Fruit fly (Drosophila melanogaster) whole organism, pupa: ENCODE measurements around the gene CG32196.

Source experiments
- CG10348 ChIP-seq: fragments of 200-800 bp; sonication (Bioruptor generic); IDR thresholded peaks from 2 replicates; pipeline ENCODE4 v1.3.6; 2022; ENCODE audit warnings: missing biosample characterization, missing genetic modification characterization
- CG12605 ChIP-seq: fragments of 200-800 bp; sonication (Bioruptor generic); IDR thresholded peaks from 2 replicates; pipeline ENCODE4 v1.3.6; 2022; ENCODE audit warnings: missing biosample characterization, missing genetic modification characterization
- CG13204 ChIP-seq: fragments of 200-800 bp; sonication (Bioruptor generic); optimal IDR thresholded peaks from 2 replicates; lab custom pipeline; 2018; ENCODE audit warnings: missing biosample characterization, mild to moderate bottlenecking, missing genetic modification characterization, moderate library complexity
- CG14655 ChIP-seq: fragments of 200-800 bp; sonication (Bioruptor generic); optimal IDR thresholded peaks from 3 replicates; lab custom pipeline; 2017; ENCODE audit warnings: mild to moderate bottlenecking, missing biosample characterization, missing genetic modification reagents, missing genetic modification characterization
- CG15710 ChIP-seq: fragments of 200-800 bp; sonication (Bioruptor generic); optimal IDR thresholded peaks from 2 replicates; lab custom pipeline; 2018; ENCODE audit warnings: missing biosample characterization, mild to moderate bottlenecking, missing genetic modification characterization, moderate library complexity
- CG17806 ChIP-seq: fragments of 200-800 bp; sonication (Bioruptor generic); optimal IDR thresholded peaks from 2 replicates; lab custom pipeline; 2018; ENCODE audit warnings: missing biosample characterization, mild to moderate bottlenecking, missing genetic modification characterization, moderate library complexity
- CG32121 ChIP-seq: fragments of 200-800 bp; sonication (Bioruptor generic); IDR thresholded peaks from 2 replicates; pipeline ENCODE4 v1.3.6; 2022; ENCODE audit warnings: missing biosample characterization, missing genetic modification characterization
- CG34367 ChIP-seq: fragments of 200-800 bp; sonication (Bioruptor generic); optimal IDR thresholded peaks from 2 replicates; lab custom pipeline; 2018; ENCODE audit warnings: missing biosample characterization, mild to moderate bottlenecking, missing genetic modification characterization
- CG4496 ChIP-seq: fragments of 200-800 bp; sonication (Bioruptor generic); IDR thresholded peaks from 3 replicates; pipeline ENCODE4 v1.3.6; 2022; ENCODE audit warnings: missing biosample characterization, missing genetic modification characterization
- CG8159 ChIP-seq: fragments of 200-800 bp; sonication (Bioruptor generic); optimal IDR thresholded peaks from 3 replicates; lab custom pipeline; 2018; ENCODE audit warnings: missing biosample characterization, mild to moderate bottlenecking, missing genetic modification characterization, moderate library complexity
- CG8301 ChIP-seq: fragments of 200-800 bp; sonication (Bioruptor generic); optimal IDR thresholded peaks from 2 replicates; lab custom pipeline; 2018; ENCODE audit warnings: missing biosample characterization, mild to moderate bottlenecking, missing genetic modification characterization
- CG9948 ChIP-seq: fragments of 200-800 bp; sonication (Bioruptor generic); optimal IDR thresholded peaks from 2 replicates; lab custom pipeline; 2018; ENCODE audit warnings: missing biosample characterization, mild to moderate bottlenecking, missing genetic modification characterization, moderate library complexity
- D1 ChIP-seq: fragments of 200-800 bp; sonication (Bioruptor generic); optimal IDR thresholded peaks from 2 replicates; lab custom pipeline; 2018; ENCODE audit warnings: missing biosample characterization, mild to moderate bottlenecking, missing genetic modification characterization, moderate library complexity
- EcR ChIP-seq: fragments of 200-800 bp; sonication (Bioruptor generic); optimal IDR thresholded peaks from 3 replicates; lab custom pipeline; 2019; ENCODE audit warnings: missing biosample characterization, missing genetic modification characterization, mild to moderate bottlenecking, moderate library complexity, missing genetic modification reagents
- Ets98B ChIP-seq: fragments of 200-800 bp; sonication (Bioruptor generic); IDR thresholded peaks from 2 replicates; pipeline ENCODE4 v1.3.6; 2022; ENCODE audit warnings: missing biosample characterization, missing genetic modification characterization
- Pif1A ChIP-seq: fragments of 200-800 bp; sonication (Bioruptor generic); optimal IDR thresholded peaks from 3 replicates; lab custom pipeline; 2016; ENCODE audit warnings: missing biosample characterization, missing genetic modification characterization
- Pif1B ChIP-seq: fragments of 200-800 bp; sonication (Bioruptor generic); optimal IDR thresholded peaks from 3 replicates; lab custom pipeline; 2016; ENCODE audit warnings: missing biosample characterization, missing genetic modification characterization
- Snoo ChIP-seq: fragments of 200-800 bp; sonication (Bioruptor generic); optimal IDR thresholded peaks from 3 replicates; lab custom pipeline; 2017; ENCODE audit warnings: missing biosample characterization, mild to moderate bottlenecking, missing genetic modification characterization, inconsistent platforms
- fd96Ca ChIP-seq: fragments of 200-800 bp; sonication (Bioruptor generic); IDR thresholded peaks from 3 replicates; pipeline ENCODE4 v1.3.6; 2022; ENCODE audit warnings: missing biosample characterization, missing genetic modification characterization
- gl ChIP-seq: fragments of 200-800 bp; sonication (Bioruptor generic); optimal IDR thresholded peaks from 2 replicates; lab custom pipeline; 2018; ENCODE audit warnings: missing biosample characterization, mild to moderate bottlenecking, missing genetic modification characterization
- rn ChIP-seq: fragments of 200-800 bp; sonication (Bioruptor generic); IDR thresholded peaks from 2 replicates; pipeline ENCODE4 v1.3.6; 2022; ENCODE audit warnings: missing biosample characterization, missing genetic modification characterization

The CG32196 gene

DNA sequence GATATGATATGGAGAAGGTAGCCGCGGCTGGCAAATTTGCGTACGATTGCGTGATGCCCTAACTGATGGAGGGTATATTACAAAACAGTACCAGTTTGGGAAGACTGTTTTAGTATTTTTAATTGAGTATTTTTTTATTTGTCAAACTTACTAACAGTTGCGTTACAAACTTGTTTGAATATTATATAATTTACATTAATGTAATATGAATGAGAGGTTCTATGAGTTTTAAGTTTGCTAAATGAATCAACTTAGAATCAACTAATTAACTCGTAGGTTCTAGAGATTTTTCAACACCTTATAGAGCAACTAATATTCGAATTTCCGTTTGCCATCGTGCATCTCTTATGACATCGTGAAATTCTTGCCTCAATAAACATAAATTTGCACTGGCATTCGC lies 11.1 kb downstream of the CG32196 start:
- TF ChIP-seq CG4496 (GFP tag; lab: Robert Waterston, UW) (no peak), CG17806 (tag; lab: Kevin White, UChicago) (no peak), CG8159 (tag; lab: Kevin White, UChicago) (no peak), CG34367 (tag; lab: Kevin White, UChicago) (no peak), CG32121 (GFP tag; lab: Robert Waterston, UW) (no peak), CG10348 (no peak), Snoo (tag; lab: Kevin White, UChicago) (no peak), CG12605 (no peak), gl (tag; lab: Kevin White, UChicago) (no peak), D1 (tag; lab: Kevin White, UChicago) (no peak), Pif1A (GFP tag; lab: Kevin White, UChicago) (no peak), CG15710 (no peak), EcR (GFP tag; lab: Kevin White, UChicago) (no peak), CG14655 (no peak), CG13204 (no peak), Pif1B (GFP tag; lab: Kevin White, UChicago) (no peak), CG9948 (no peak), fd96Ca (GFP tag; lab: Robert Waterston, UW) (no peak), rn (GFP tag; lab: Robert Waterston, UW) (no peak)

DNA sequence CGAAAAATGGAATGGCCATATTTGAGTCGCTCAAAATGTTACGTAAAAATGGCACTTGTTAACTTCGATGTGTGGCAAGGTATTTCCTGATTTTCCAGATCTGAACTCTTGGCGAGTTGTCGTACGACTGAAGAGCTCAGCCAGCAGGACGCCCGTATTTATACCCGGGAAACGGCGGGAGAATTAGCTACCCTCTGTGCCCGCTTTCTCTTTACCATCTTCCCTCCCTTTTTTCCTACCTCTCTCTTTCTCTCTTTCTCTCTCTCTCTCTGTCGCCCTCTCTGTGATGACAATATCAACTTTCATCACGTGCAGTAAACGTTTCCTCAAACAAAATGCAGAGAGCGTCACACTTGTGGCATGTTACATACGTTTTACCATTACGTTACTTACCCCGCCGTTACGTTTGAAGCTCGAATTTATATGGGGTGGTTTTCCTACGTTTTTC lies 21.0 kb downstream of the CG32196 start, which contains the start of gene skl:
TSS of gene skl (minus strand) at position 134 of the 448 bp plus-strand sequence.
- TF ChIP-seq Pif1B (GFP tag; lab: Kevin White, UChicago) (no peak), CG12605 (peak; percentile 54; the same call in 1 of the 2 replicates), CG9948 (no peak), CG8159 (tag; lab: Kevin White, UChicago) (no peak)
- TF ChIP-seq, all 21 proteins: peak for 1

DNA sequence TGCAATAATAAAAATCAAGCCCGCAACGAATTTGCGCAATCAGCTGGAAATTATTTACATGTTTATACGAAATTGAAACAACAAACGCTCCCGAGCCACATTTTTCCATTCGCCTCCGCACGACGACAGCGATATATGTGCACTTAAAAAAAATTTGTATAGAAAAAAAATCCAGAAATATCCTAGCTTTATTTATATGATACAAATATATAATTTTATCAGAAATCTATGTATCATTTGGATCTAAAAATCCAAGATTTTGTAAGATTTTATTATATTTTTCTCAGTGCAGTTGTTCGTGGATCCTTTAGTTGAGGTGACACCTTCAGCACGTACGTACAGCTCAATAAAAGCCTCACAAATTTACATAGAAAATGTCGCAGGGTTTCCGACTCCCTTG lies 30.2 kb downstream of the CG32196 start:
- TF ChIP-seq CG8159 (tag; lab: Kevin White, UChicago): peak; percentile 8
- TF ChIP-seq CG4496 (GFP tag; lab: Robert Waterston, UW): no peak
- TF ChIP-seq, all 21 proteins: peak for 1

DNA sequence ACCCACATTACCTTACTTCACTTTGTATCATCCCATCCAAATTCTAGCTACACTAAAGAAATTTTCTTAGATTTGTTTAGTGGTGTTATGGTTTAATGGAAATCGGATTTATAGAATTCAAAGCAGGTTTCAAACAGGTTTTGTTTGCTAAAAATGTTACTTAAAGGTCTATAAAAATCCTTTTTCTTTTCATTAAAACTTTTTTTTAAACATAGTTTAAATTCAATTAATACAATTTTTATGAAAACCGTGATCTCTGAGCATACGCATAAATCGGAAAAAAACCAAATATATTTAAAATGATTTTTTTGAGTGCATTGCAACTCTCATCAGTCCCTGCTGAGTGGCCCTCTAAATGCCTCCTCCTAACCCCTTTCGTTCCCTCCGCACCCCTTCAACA lies 35.5 kb downstream of the CG32196 start:
- TF ChIP-seq CG15710 (peak; percentile 23), CG14655 (peak; percentile 8), CG10348 (no peak), CG8159 (tag; lab: Kevin White, UChicago) (peak; percentile 1), CG17806 (tag; lab: Kevin White, UChicago) (peak; percentile 16), gl (tag; lab: Kevin White, UChicago) (no peak)

DNA sequence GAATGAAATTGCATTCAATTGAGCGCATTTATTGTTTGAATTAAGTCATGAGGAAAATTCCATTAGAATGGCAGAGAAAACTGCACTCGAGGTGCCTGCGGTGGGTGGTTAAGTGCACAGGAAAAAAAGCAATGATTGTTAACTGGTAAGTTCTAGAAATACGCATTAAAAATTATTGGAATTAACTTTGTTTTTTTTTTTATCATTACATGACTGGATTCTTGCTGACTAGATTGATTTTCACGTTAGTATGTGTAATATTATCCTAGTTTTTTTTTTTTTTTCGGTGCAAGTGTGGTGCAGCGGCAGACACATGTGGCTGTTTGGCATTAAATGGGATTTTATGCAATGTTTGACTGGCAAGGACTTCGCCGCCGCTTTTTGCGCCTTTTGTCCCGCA lies 37.8 kb downstream of the CG32196 start:
- TF ChIP-seq CG15710 (no peak), CG8159 (tag; lab: Kevin White, UChicago) (peak; percentile 7), CG17806 (tag; lab: Kevin White, UChicago) (no peak), CG14655 (no peak)

DNA sequence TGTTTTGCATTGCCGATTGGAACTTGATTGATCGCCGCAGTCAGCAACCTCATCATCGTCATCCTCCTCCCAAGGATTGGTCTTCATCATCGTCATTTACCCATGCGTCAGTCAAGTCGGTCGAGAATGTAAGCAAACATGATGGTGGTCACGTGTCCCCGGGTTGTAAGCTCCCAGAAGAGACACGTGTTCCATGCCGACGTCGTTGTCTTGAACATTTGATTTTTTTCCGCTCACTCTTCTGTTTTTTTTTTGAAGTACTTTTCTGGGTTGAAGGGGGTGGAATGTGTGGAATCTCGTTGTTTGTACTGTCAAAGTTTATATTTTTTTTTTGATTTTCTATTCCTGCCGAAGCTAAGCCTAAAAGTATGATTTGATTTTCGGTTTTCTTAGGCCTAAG lies 43.0 kb downstream of the CG32196 start:
- TF ChIP-seq CG13204 (no peak), CG4496 (GFP tag; lab: Robert Waterston, UW) (no peak), rn (GFP tag; lab: Robert Waterston, UW) (no peak), D1 (tag; lab: Kevin White, UChicago) (no peak), Snoo (tag; lab: Kevin White, UChicago) (no peak), EcR (GFP tag; lab: Kevin White, UChicago) (no peak), CG14655 (no peak), CG8301 (tag; lab: Kevin White, UChicago) (no peak), CG15710 (no peak), CG34367 (tag; lab: Kevin White, UChicago) (no peak), CG32121 (GFP tag; lab: Robert Waterston, UW) (no peak), Pif1B (GFP tag; lab: Kevin White, UChicago) (no peak), Ets98B (no peak), Pif1A (GFP tag; lab: Kevin White, UChicago) (no peak), fd96Ca (GFP tag; lab: Robert Waterston, UW) (no peak), CG10348 (no peak), CG17806 (tag; lab: Kevin White, UChicago) (no peak), CG8159 (tag; lab: Kevin White, UChicago) (no peak), CG9948 (no peak)

DNA sequence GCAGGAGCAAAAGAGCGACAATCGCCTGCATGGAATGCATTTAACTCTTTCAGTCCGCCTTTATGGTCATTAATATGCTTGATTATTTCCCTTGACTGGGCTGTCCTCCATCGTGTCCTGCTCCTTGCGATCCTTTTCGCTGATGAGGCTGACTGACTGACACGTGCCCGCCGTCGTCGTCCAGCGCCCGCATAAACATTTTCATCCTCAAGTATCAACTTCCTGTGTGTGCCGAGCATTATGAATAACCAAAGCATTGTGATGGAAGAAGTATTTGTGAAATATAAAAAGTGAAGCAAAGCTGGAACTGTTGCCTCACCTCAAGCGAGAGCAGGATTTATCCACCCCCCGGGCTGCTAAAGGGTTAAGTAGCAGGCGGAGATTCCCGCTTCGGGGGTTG lies 49.5 kb downstream of the CG32196 start:
- no peak for TF ChIP-seq Snoo (tag; lab: Kevin White, UChicago)
- TF ChIP-seq Ets98B: no peak
- TF ChIP-seq CG8159 (tag; lab: Kevin White, UChicago): no peak
- TF ChIP-seq CG17806 (tag; lab: Kevin White, UChicago): no peak
